Worm (Caenorhabditis elegans) whole organism, L3 larva: ENCODE results near the gene efhc-1.

Source experiments
- R02D3.7 ChIP-seq: fragments of 150-350 bp; optimal IDR thresholded peaks from 2 replicates; lab custom pipeline; 2014; ENCODE audit warnings: missing biosample characterization, missing genetic modification characterization
- ZK546.5 ChIP-seq: sonication (generic microtip); optimal IDR thresholded peaks from 2 replicates; lab custom pipeline; 2017; ENCODE audit warnings: missing biosample characterization, missing genetic modification characterization
- aly-2 ChIP-seq: fragments of 150-350 bp; optimal IDR thresholded peaks from 2 replicates; lab custom pipeline; 2014; ENCODE audit warnings: missing biosample characterization, missing genetic modification characterization
- ama-1 ChIP-seq: fragments of 150-350 bp; optimal IDR thresholded peaks from 2 replicates; lab custom pipeline; 2018
- ceh-16 ChIP-seq: sonication (generic microtip); optimal IDR thresholded peaks from 2 replicates; lab custom pipeline; 2017; ENCODE audit warnings: missing biosample characterization, missing genetic modification characterization
- ceh-28 ChIP-seq: fragments of 150-350 bp; optimal IDR thresholded peaks from 2 replicates; lab custom pipeline; 2014; ENCODE audit warnings: missing biosample characterization, missing genetic modification reagents, missing genetic modification characterization
- ceh-82 ChIP-seq: fragments of 150-350 bp; optimal IDR thresholded peaks from 2 replicates; lab custom pipeline; 2014; ENCODE audit warnings: missing biosample characterization, missing genetic modification characterization
- ceh-9 ChIP-seq: sonication (generic microtip); optimal IDR thresholded peaks from 2 replicates; lab custom pipeline; 2018; ENCODE audit warnings: missing biosample characterization, missing genetic modification characterization
- daf-12 ChIP-seq: fragments of 150-350 bp; optimal IDR thresholded peaks from 2 replicates; lab custom pipeline; 2014; ENCODE audit warnings: missing biosample characterization, missing genetic modification reagents, missing genetic modification characterization
- egl-27 ChIP-seq: sonication (generic microtip); optimal IDR thresholded peaks from 4 replicates; lab custom pipeline; 2017; ENCODE audit warnings: missing biosample characterization, missing genetic modification reagents, missing genetic modification characterization
- egl-5 ChIP-seq: fragments of 150-350 bp; optimal IDR thresholded peaks from 2 replicates; lab custom pipeline; 2017; ENCODE audit warnings: missing biosample characterization, missing genetic modification reagents, missing genetic modification characterization, inconsistent platforms
- eor-1 ChIP-seq, 2 experiments: fragments of 150-350 bp; optimal IDR thresholded peaks; 2 replicates each; lab custom pipeline; 2014 to 2018; ENCODE audit warnings: missing biosample characterization in 2 of 2, missing genetic modification characterization in 2 of 2
- fkh-10 ChIP-seq: sonication (generic microtip); optimal IDR thresholded peaks from 2 replicates; lab custom pipeline; 2017; ENCODE audit warnings: missing biosample characterization, missing genetic modification reagents, missing genetic modification characterization
- fkh-2 ChIP-seq: fragments of 150-350 bp; optimal IDR thresholded peaks from 2 replicates; lab custom pipeline; 2014; ENCODE audit warnings: missing biosample characterization, missing genetic modification reagents, missing genetic modification characterization
- fos-1 ChIP-seq: fragments of 150-350 bp; optimal IDR thresholded peaks from 2 replicates; lab custom pipeline; 2014; ENCODE audit warnings: missing biosample characterization, missing genetic modification characterization
- hmg-11 ChIP-seq: sonication (generic microtip); optimal IDR thresholded peaks from 2 replicates; lab custom pipeline; 2016; ENCODE audit warnings: missing genetic modification characterization, missing compliant biosample characterization
- jun-1 ChIP-seq: fragments of 150-350 bp; optimal IDR thresholded peaks from 2 replicates; lab custom pipeline; 2014; ENCODE audit warnings: missing biosample characterization, missing genetic modification reagents, missing genetic modification characterization
- lin-15B ChIP-seq: fragments of 150-350 bp; optimal IDR thresholded peaks from 2 replicates; lab custom pipeline; 2014; ENCODE audit warnings: missing biosample characterization, missing genetic modification characterization
- lin-39 ChIP-seq: fragments of 150-350 bp; optimal IDR thresholded peaks from 2 replicates; lab custom pipeline; 2018; ENCODE audit warnings: missing biosample characterization, missing genetic modification reagents, missing genetic modification characterization
- mdl-1 ChIP-seq: fragments of 150-350 bp; optimal IDR thresholded peaks from 2 replicates; lab custom pipeline; 2014; ENCODE audit warnings: missing biosample characterization, missing genetic modification characterization
- mml-1 ChIP-seq: fragments of 150-350 bp; sonication (generic microtip); optimal IDR thresholded peaks from 3 replicates; lab custom pipeline; 2014; ENCODE audit warnings: missing biosample characterization, missing genetic modification characterization
- nfya-1 ChIP-seq: sonication (generic microtip); optimal IDR thresholded peaks from 2 replicates; lab custom pipeline; 2017; ENCODE audit warnings: missing genetic modification characterization, mild to moderate bottlenecking, missing compliant biosample characterization, antibody characterized with exemption, moderate library complexity; ENCODE audit not compliant: insufficient read depth
- nhr-11 ChIP-seq: fragments of 150-350 bp; optimal IDR thresholded peaks from 2 replicates; lab custom pipeline; 2014; ENCODE audit warnings: missing biosample characterization, missing genetic modification characterization
- nhr-12 ChIP-seq: fragments of 150-350 bp; optimal IDR thresholded peaks from 2 replicates; lab custom pipeline; 2014; ENCODE audit warnings: missing biosample characterization, missing genetic modification characterization
- nhr-23 ChIP-seq: fragments of 150-350 bp; optimal IDR thresholded peaks from 2 replicates; lab custom pipeline; 2014; ENCODE audit warnings: missing biosample characterization, missing genetic modification reagents, missing genetic modification characterization
- nhr-237 ChIP-seq: fragments of 150-350 bp; optimal IDR thresholded peaks from 2 replicates; lab custom pipeline; 2014; ENCODE audit warnings: missing biosample characterization, missing genetic modification characterization
- nhr-25 ChIP-seq: sonication (generic microtip); optimal IDR thresholded peaks from 2 replicates; lab custom pipeline; 2017; ENCODE audit warnings: missing biosample characterization, missing genetic modification characterization
- nhr-28 ChIP-seq: fragments of 150-350 bp; optimal IDR thresholded peaks from 2 replicates; lab custom pipeline; 2014; ENCODE audit warnings: missing biosample characterization, missing genetic modification characterization
- nhr-43 ChIP-seq: sonication (generic microtip); optimal IDR thresholded peaks from 2 replicates; lab custom pipeline; 2016; ENCODE audit warnings: mild to moderate bottlenecking, missing genetic modification characterization, missing compliant biosample characterization; ENCODE audit not compliant: poor library complexity, severe bottlenecking
- nhr-67 ChIP-seq: fragments of 150-350 bp; optimal IDR thresholded peaks from 2 replicates; lab custom pipeline; 2014; ENCODE audit warnings: missing biosample characterization, missing genetic modification characterization
- nhr-76 ChIP-seq: fragments of 150-350 bp; sonication (generic microtip); optimal IDR thresholded peaks from 5 replicates; lab custom pipeline; 2014; ENCODE audit warnings: missing biosample characterization, missing genetic modification characterization
- nhr-77 ChIP-seq: fragments of 150-350 bp; optimal IDR thresholded peaks from 2 replicates; lab custom pipeline; 2014; ENCODE audit warnings: missing biosample characterization, missing genetic modification characterization
- pha-4 ChIP-seq: fragments of 150-350 bp; optimal IDR thresholded peaks from 2 replicates; lab custom pipeline; 2014; ENCODE audit warnings: missing biosample characterization, missing genetic modification reagents, missing genetic modification characterization
- pqm-1 ChIP-seq: fragments of 150-350 bp; optimal IDR thresholded peaks from 2 replicates; lab custom pipeline; 2017; ENCODE audit warnings: missing biosample characterization, missing genetic modification characterization, inconsistent platforms
- skn-1 ChIP-seq: fragments of 150-350 bp; optimal IDR thresholded peaks from 2 replicates; lab custom pipeline; 2014; ENCODE audit warnings: missing biosample characterization, missing genetic modification characterization
- snpc-4 ChIP-seq: fragments of 150-350 bp; optimal IDR thresholded peaks from 2 replicates; lab custom pipeline; 2014; ENCODE audit warnings: missing biosample characterization, missing genetic modification characterization
- tbx-2 ChIP-seq: sonication (generic microtip); optimal IDR thresholded peaks from 2 replicates; lab custom pipeline; 2016; ENCODE audit warnings: mild to moderate bottlenecking, missing genetic modification characterization, missing compliant biosample characterization
- unc-39 ChIP-seq: sonication (generic microtip); optimal IDR thresholded peaks from 4 replicates; lab custom pipeline; 2017; ENCODE audit warnings: missing biosample characterization, missing genetic modification characterization
- unc-62 ChIP-seq: fragments of 150-350 bp; sonication (generic microtip); optimal IDR thresholded peaks from 4 replicates; lab custom pipeline; 2014; ENCODE audit warnings: missing biosample characterization, missing genetic modification reagents, missing genetic modification characterization

efhc-1 gene

DNA sequence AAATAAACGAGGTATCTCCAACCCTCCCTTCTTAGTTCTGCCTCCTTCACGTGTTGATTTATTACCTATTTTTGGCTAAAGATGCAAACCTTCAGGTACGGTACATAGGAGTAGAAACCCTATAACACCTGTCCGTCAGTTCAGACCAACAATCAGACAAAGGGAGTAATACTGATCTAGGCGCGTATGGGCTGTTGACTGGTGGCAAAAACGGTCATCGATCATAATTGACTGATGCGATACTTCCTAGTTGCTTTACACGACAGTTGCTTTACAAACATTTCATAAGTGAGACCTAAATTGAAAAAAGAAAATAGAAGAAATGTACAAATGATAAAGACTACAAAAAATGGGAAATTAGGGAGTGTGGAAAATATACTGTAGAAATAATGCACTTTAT, 8.0 kb upstream of the efhc-1 start:
- TF ChIP-seq nhr-23 (tag; lab: Kevin White, UChicago) (peak; percentile 33), nhr-77 (no peak)
- TF ChIP-seq, all 47 proteins: peak for 1

DNA sequence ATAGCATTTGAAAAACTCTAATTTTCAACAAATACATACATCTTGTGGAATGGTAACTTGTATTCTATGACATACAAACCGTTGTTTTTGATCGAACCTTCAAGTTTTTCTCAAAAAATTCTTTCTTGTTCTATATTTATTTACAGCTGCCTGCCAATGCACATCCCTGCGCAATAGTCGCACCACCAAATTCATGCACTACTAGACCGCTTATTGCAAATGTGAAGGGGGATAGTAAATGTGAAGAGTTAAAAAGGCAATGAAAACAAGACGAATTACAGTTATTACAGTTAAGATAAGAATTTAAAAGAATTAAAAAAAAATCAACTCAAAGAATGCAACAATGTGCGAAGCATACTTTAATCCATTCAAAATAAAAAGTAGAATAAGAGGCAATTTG, 4.3 kb upstream of the efhc-1 start:
- TF ChIP-seq fkh-2 (tag; lab: Kevin White, UChicago) (no peak), unc-39 (tag; lab: Kevin White, UChicago) (no peak), ZK546.5 (tag; lab: Kevin White, UChicago) (no peak), eor-1 (tag; optimal IDR thresholded peaks at IDR 0.05; lab: Kevin White, UChicago) (no peak), lin-15B (tag; lab: Kevin White, UChicago) (no peak), nhr-12 (tag; lab: Kevin White, UChicago) (no peak), nhr-11 (tag; lab: Kevin White, UChicago) (no peak), egl-27 (tag; lab: Kevin White, UChicago) (no peak), ceh-9 (tag; lab: Kevin White, UChicago) (no peak), ceh-28 (tag; lab: Kevin White, UChicago) (no peak), mml-1 (tag; lab: Kevin White, UChicago) (no peak), nhr-76 (tag; lab: Kevin White, UChicago) (no peak), pqm-1 (tag; lab: Kevin White, UChicago) (no peak), aly-2 (tag; lab: Kevin White, UChicago) (no peak), lin-39 (no peak), nfya-1 (tag; lab: Kevin White, UChicago) (no peak), fos-1 (tag; lab: Kevin White, UChicago) (no peak)

DNA sequence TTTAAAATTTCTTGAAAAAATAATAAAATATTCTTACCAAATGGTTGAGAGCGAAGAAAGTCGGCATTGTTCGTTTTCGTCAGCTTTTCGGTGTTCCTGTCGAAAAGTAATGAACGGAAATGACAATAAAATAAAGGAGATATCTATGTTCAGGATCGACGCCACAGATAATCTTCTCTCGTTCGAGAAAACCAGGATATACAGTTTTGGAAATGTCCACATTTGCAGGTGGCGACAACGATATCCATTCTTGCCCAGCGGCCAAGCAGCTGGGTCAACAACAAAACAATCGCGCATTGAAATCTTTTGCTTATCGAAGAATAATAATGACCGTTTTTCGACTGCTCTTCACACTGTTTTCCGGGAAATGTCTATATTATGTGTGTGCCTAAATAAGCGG, 2.5 kb upstream of the efhc-1 start, which contains the start of gene R07E3.7:
TSS of gene R07E3.7 (minus strand) at position 101 of the 400 bp plus-strand sequence.
- no peak for TF ChIP-seq ceh-16 (tag; lab: Kevin White, UChicago)
- no peak for TF ChIP-seq lin-15B (tag; lab: Kevin White, UChicago)
- TF ChIP-seq nhr-43 (tag; lab: Kevin White, UChicago): no peak
- no peak for TF ChIP-seq R02D3.7 (tag; lab: Kevin White, UChicago)

DNA sequence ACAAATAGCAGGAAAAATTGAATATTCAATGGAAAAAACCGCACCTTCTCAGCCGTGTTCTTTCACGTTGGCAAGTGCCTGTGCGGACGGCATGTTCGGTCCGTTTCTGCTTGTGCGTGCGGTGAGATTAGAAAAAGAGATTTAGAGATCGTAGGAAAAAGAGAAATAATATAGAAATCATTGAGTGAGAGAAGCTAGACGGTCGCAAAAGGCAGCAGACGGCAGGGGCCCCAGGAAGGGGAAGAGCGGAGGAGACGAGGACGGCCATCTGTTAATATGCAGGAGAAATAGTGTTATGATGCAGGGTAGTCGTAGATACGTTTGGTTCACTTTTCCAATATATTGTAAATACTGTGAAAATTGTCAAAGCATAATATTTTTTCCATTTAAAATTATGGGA, 14.4 kb downstream of the efhc-1 start, which contains the start of gene Y49A10A.2:
TSS of gene Y49A10A.2 (minus strand) at position 109 of the 400 bp plus-strand sequence.
- peak; percentile 45 for TF ChIP-seq hmg-11 (tag; lab: Kevin White, UChicago)
- no peak for TF ChIP-seq R02D3.7 (tag; lab: Kevin White, UChicago)
- TF ChIP-seq nhr-25: no peak
- peak; percentile 21 for TF ChIP-seq nhr-23 (tag; lab: Kevin White, UChicago)
- no peak for TF ChIP-seq fkh-10 (GFP tag; lab: Kevin White, UChicago)
- no peak for TF ChIP-seq jun-1
- TF ChIP-seq unc-62: no peak
- TF ChIP-seq nhr-12 (tag; lab: Kevin White, UChicago): no peak
- TF ChIP-seq eor-1 (tag; optimal IDR thresholded peaks at IDR 0.05; lab: Kevin White, UChicago): no peak
- TF ChIP-seq egl-5 (tag; lab: Kevin White, UChicago): no peak
- no peak for TF ChIP-seq ceh-16 (tag; lab: Kevin White, UChicago)
- TF ChIP-seq ama-1: no peak
- no peak for TF ChIP-seq aly-2 (tag; lab: Kevin White, UChicago)
- peak; percentile 49 for TF ChIP-seq nfya-1 (tag; lab: Kevin White, UChicago)
- TF ChIP-seq pha-4 (tag; lab: Kevin White, UChicago): peak; percentile 36
- TF ChIP-seq nhr-28 (tag; lab: Kevin White, UChicago): no peak
- TF ChIP-seq ZK546.5 (tag; lab: Kevin White, UChicago): no peak
- no peak for TF ChIP-seq lin-15B (tag; lab: Kevin White, UChicago)
- TF ChIP-seq mml-1 (tag; lab: Kevin White, UChicago): no peak
- no peak for TF ChIP-seq nhr-77
- no peak for TF ChIP-seq nhr-237
- no peak for TF ChIP-seq nhr-67 (tag; lab: Kevin White, UChicago)
- TF ChIP-seq tbx-2: no peak
- no peak for TF ChIP-seq skn-1
- no peak for TF ChIP-seq fkh-2 (tag; lab: Kevin White, UChicago)
- TF ChIP-seq pqm-1 (tag; lab: Kevin White, UChicago): no peak
- TF ChIP-seq unc-39 (tag; lab: Kevin White, UChicago): no peak
- TF ChIP-seq mdl-1 (tag; lab: Kevin White, UChicago): no peak
- peak; percentile 23 for TF ChIP-seq snpc-4 (tag; lab: Kevin White, UChicago)
- no peak for TF ChIP-seq ceh-82 (tag; lab: Kevin White, UChicago)
- no peak for TF ChIP-seq daf-12
